Fruit fly (Drosophila melanogaster): Measurements from ENCODE around the gene Hmgcr.

The Hmgcr gene

dm6 chr3R:23783403-23783757 lies 50.3 kb downstream of the Hmgcr start:
- TF ChIP-seq ttk (optimal IDR thresholded peaks at IDR 0.05) (no peak), Myc (optimal IDR thresholded peaks at IDR 0.05) (no peak), h (optimal IDR thresholded peaks at IDR 0.05) (no peak), insv (optimal IDR thresholded peaks at IDR 0.05) (no peak), psq (optimal IDR thresholded peaks at IDR 0.05) (no peak), Sin3A (optimal IDR thresholded peaks at IDR 0.05) (no peak)

dm6 chr3R:23783961-23784360 lies 50.8 kb downstream of the Hmgcr start:
- TF ChIP-seq ttk (optimal IDR thresholded peaks at IDR 0.05) (no peak), Sin3A (optimal IDR thresholded peaks at IDR 0.05) (no peak), insv (optimal IDR thresholded peaks at IDR 0.05) (no peak), psq (optimal IDR thresholded peaks at IDR 0.05) (no peak), Myc (optimal IDR thresholded peaks at IDR 0.05) (no peak), h (optimal IDR thresholded peaks at IDR 0.05) (no peak)

- TF ChIP-seq Myc (optimal IDR thresholded peaks at IDR 0.05) (no peak), ttk (optimal IDR thresholded peaks at IDR 0.05) (no peak), h (optimal IDR thresholded peaks at IDR 0.05) (no peak), psq (optimal IDR thresholded peaks at IDR 0.05) (no peak), Sin3A (optimal IDR thresholded peaks at IDR 0.05) (no peak), insv (optimal IDR thresholded peaks at IDR 0.05) (no peak)
Observed at dm6 chr3R:23784925-23785680, 52.0 kb downstream of the Hmgcr start.

dm6 chr3R:23786768-23787631 lies 53.9 kb downstream of the Hmgcr start:
- TF ChIP-seq h (optimal IDR thresholded peaks at IDR 0.05) (no peak), psq (optimal IDR thresholded peaks at IDR 0.05) (no peak), Myc (optimal IDR thresholded peaks at IDR 0.05) (no peak), Sin3A (optimal IDR thresholded peaks at IDR 0.05) (no peak), insv (optimal IDR thresholded peaks at IDR 0.05) (no peak), ttk (optimal IDR thresholded peaks at IDR 0.05) (no peak)

- no peak for TF ChIP-seq h (optimal IDR thresholded peaks at IDR 0.05)
- no peak for TF ChIP-seq Sin3A (optimal IDR thresholded peaks at IDR 0.05)
- no peak for TF ChIP-seq insv (optimal IDR thresholded peaks at IDR 0.05)
- TF ChIP-seq ttk (optimal IDR thresholded peaks at IDR 0.05), result no peak
- TF ChIP-seq Myc (optimal IDR thresholded peaks at IDR 0.05), result no peak
- TF ChIP-seq psq (optimal IDR thresholded peaks at IDR 0.05), result no peak
Observed at dm6 chr3R:23787632-23787960, 54.5 kb downstream of the Hmgcr start.

- TF ChIP-seq Myc (optimal IDR thresholded peaks at IDR 0.05), result no peak
- no peak for TF ChIP-seq Sin3A (optimal IDR thresholded peaks at IDR 0.05)
- TF ChIP-seq ttk (optimal IDR thresholded peaks at IDR 0.05), result no peak
- no peak for TF ChIP-seq insv (optimal IDR thresholded peaks at IDR 0.05)
- TF ChIP-seq h (optimal IDR thresholded peaks at IDR 0.05), result no peak
- no peak for TF ChIP-seq psq (optimal IDR thresholded peaks at IDR 0.05)
Observed at dm6 chr3R:23788406-23789021, 55.4 kb downstream of the Hmgcr start.

- TF ChIP-seq h (optimal IDR thresholded peaks at IDR 0.05) (no peak), ttk (optimal IDR thresholded peaks at IDR 0.05) (no peak), Myc (optimal IDR thresholded peaks at IDR 0.05) (no peak)
Observed at dm6 chr3R:23789584-23789983, 56.5 kb downstream of the Hmgcr start.

dm6 chr3R:23790483-23791175 lies 57.5 kb downstream of the Hmgcr start:
- TF ChIP-seq insv (optimal IDR thresholded peaks at IDR 0.05), result no peak
- no peak for TF ChIP-seq ttk (optimal IDR thresholded peaks at IDR 0.05)
- TF ChIP-seq psq (optimal IDR thresholded peaks at IDR 0.05), result no peak
- no peak for TF ChIP-seq h (optimal IDR thresholded peaks at IDR 0.05)
- TF ChIP-seq Myc (optimal IDR thresholded peaks at IDR 0.05), result no peak
- no peak for TF ChIP-seq Sin3A (optimal IDR thresholded peaks at IDR 0.05)

dm6 chr3R:23791491-23791890 lies 58.4 kb downstream of the Hmgcr start:
- no peak for TF ChIP-seq insv (optimal IDR thresholded peaks at IDR 0.05)
- no peak for TF ChIP-seq psq (optimal IDR thresholded peaks at IDR 0.05)
- no peak for TF ChIP-seq Sin3A (optimal IDR thresholded peaks at IDR 0.05)
- no peak for TF ChIP-seq h (optimal IDR thresholded peaks at IDR 0.05)
- no peak for TF ChIP-seq ttk (optimal IDR thresholded peaks at IDR 0.05)
- no peak for TF ChIP-seq Myc (optimal IDR thresholded peaks at IDR 0.05)
